Worm (Caenorhabditis elegans): Measurements from ENCODE around the gene W04G3.11.

The W04G3.11 gene

ce11 chrX:11104883-11105629 lies 16.1 kb downstream of the W04G3.11 start, which contains the start of gene W02H3.1 (continued):
- TF ChIP-seq php-3 (GFP tag; IDR thresholded peaks at IDR 0.05) = peak; percentile 89
- no peak for TF ChIP-seq ceh-82 (tag; optimal IDR thresholded peaks at IDR 0.05)
- TF ChIP-seq Y48G9A.11 (GFP tag; IDR thresholded peaks at IDR 0.05) = no peak
- TF ChIP-seq pqm-1 (tag; optimal IDR thresholded peaks at IDR 0.05) = peak; percentile 65
- TF ChIP-seq ceh-20 (GFP tag; IDR thresholded peaks at IDR 0.05) = 0 out of 2 replicates have a peak, but pooled peaks have one; percentile 47
- peak; percentile 41 for TF ChIP-seq nhr-28 (tag; optimal IDR thresholded peaks at IDR 0.05)
- no peak for TF ChIP-seq nhr-42 (GFP tag; IDR thresholded peaks at IDR 0.05)
- no peak for TF ChIP-seq nhr-6 (tag; optimal IDR thresholded peaks at IDR 0.05)
- TF ChIP-seq F44E2.7 (GFP tag; IDR thresholded peaks at IDR 0.05) = no peak
- no peak for TF ChIP-seq cey-2 (tag; optimal IDR thresholded peaks at IDR 0.05; ENCODE audit: borderline replicate concordance, insufficient read depth)
- TF ChIP-seq jun-1 (tag; optimal IDR thresholded peaks at IDR 0.05) = no peak
- TF ChIP-seq tag-97 (GFP tag; IDR thresholded peaks at IDR 0.05) = no peak
- no peak for TF ChIP-seq ZK546.5 (tag; optimal IDR thresholded peaks at IDR 0.05)
- TF ChIP-seq zfp-3 (GFP tag; conservative IDR thresholded peaks at IDR 0.05) = no peak

ce11 chrX:11107076-11107475 lies 18.1 kb downstream of the W04G3.11 start, which contains the start of gene clc-17:
clc-17 (plus strand) TSS chrX:11107376.
- TF ChIP-seq aha-1 (tag) (peak; percentile 4), zip-11 (GFP tag; IDR thresholded peaks at IDR 0.05) (no peak)

- TF ChIP-seq madf-5 (GFP tag; IDR thresholded peaks at IDR 0.05) (no peak), egl-27 (tag; optimal IDR thresholded peaks at IDR 0.05) (no peak), lin-38 (GFP tag; IDR thresholded peaks at IDR 0.05) (no peak), hlh-30 (tag; optimal IDR thresholded peaks at IDR 0.05; ENCODE audit: insufficient read depth) (no peak), dmd-8 (GFP tag; IDR thresholded peaks at IDR 0.05) (no peak), Y75B8A.6 (GFP tag; IDR thresholded peaks at IDR 0.05) (no peak), F26F4.8 (GFP tag; conservative IDR thresholded peaks at IDR 0.05) (no peak), ztf-11 (tag; optimal IDR thresholded peaks at IDR 0.05) (no peak), F49E8.2 (tag; optimal IDR thresholded peaks at IDR 0.05; ENCODE audit: borderline replicate concordance) (no peak), nhr-28 (tag; optimal IDR thresholded peaks at IDR 0.05) (peak; percentile 14), unc-62 (GFP tag; optimal IDR thresholded peaks at IDR 0.05 in 1 of 2) (peak in 1 of 2 experiments; percentile 73), unc-62 (tag; optimal IDR thresholded peaks at IDR 0.05) (no peak), lsy-2 (tag; optimal IDR thresholded peaks at IDR 0.05) (no peak)
Observed at ce11 chrX:11109200-11109599, 20.2 kb downstream of the W04G3.11 start, which contains the start of gene grd-1. grd-1 (plus strand) TSS chrX:11109440.

- peak; percentile 96 for TF ChIP-seq set-16 (GFP tag; IDR thresholded peaks at IDR 0.05)
- no peak for TF ChIP-seq sdz-12 (GFP tag; optimal IDR thresholded peaks at IDR 0.05)
- TF ChIP-seq lin-38 (GFP tag; IDR thresholded peaks at IDR 0.05) = no peak
- no peak for TF ChIP-seq daf-19 (GFP tag; conservative IDR thresholded peaks at IDR 0.05)
- no peak for TF ChIP-seq hmg-1.1 (GFP tag; IDR thresholded peaks at IDR 0.05)
Observed at ce11 chrX:11114420-11114819, 25.4 kb downstream of the W04G3.11 start.

ce11 chrX:11116723-11117122 lies 27.7 kb downstream of the W04G3.11 start, which contains the start of gene nlp-66:
nlp-66 (minus strand) TSS chrX:11116823.
- TF ChIP-seq zag-1 (tag; optimal IDR thresholded peaks at IDR 0.05) = no peak
- no peak for TF ChIP-seq ceh-32 (tag; optimal IDR thresholded peaks at IDR 0.05; ENCODE audit: poor library complexity)
- TF ChIP-seq ces-1 (GFP tag; optimal IDR thresholded peaks at IDR 0.05) = no peak
- no peak for TF ChIP-seq madf-9 (GFP tag; conservative IDR thresholded peaks at IDR 0.05)
- TF ChIP-seq daf-8 (GFP tag; IDR thresholded peaks at IDR 0.05) = no peak
- TF ChIP-seq T20F7.1 (GFP tag; optimal IDR thresholded peaks at IDR 0.05) = no peak
- no peak for TF ChIP-seq nhr-102 (tag; optimal IDR thresholded peaks at IDR 0.05)

Measured in whole organism, L4 larva.